Fruit fly (Drosophila melanogaster): Measurements from ENCODE around the gene CG33229.

The CG33229 gene

dm6 chr3L:199754-200596, 23.7 kb upstream of the CG33229 start, which contains the start of the genes rno and mri (continued):
- TF ChIP-seq Asciz (GFP tag; optimal IDR thresholded peaks at IDR 0.05) = no peak
- TF ChIP-seq CG1832 (GFP tag; optimal IDR thresholded peaks at IDR 0.05) = no peak
- no peak for TF ChIP-seq Gsc (GFP tag; IDR thresholded peaks at IDR 0.05)
- peak; percentile 59 for TF ChIP-seq lbe (GFP tag; optimal IDR thresholded peaks at IDR 0.05)
- TF ChIP-seq Hr78 (GFP tag; optimal IDR thresholded peaks at IDR 0.05) = no peak
- peak; percentile 58 for TF ChIP-seq HHEX (GFP tag; optimal IDR thresholded peaks at IDR 0.05)
- TF ChIP-seq CG17328 (GFP tag; IDR thresholded peaks at IDR 0.05) = peak; percentile 78
- no peak for TF ChIP-seq tio (GFP tag; optimal IDR thresholded peaks at IDR 0.05)
- no peak for TF ChIP-seq GATAe (GFP tag; conservative IDR thresholded peaks at IDR 0.05)
- TF ChIP-seq bsh (GFP tag; optimal IDR thresholded peaks at IDR 0.05) = peak in 1 of 2 experiments; percentile 71
- TF ChIP-seq Bteb2 (GFP tag; optimal IDR thresholded peaks at IDR 0.05) = peak; percentile 15
- TF ChIP-seq CG11695 (GFP tag; IDR thresholded peaks at IDR 0.05) = peak; percentile 71
- peak; percentile 44 for TF ChIP-seq trh (GFP tag; optimal IDR thresholded peaks at IDR 0.05)
- peak; percentile 95 for TF ChIP-seq Dll (GFP tag; IDR thresholded peaks at IDR 0.05; ENCODE audit: partially characterized antibody)
- TF ChIP-seq Fer3 (tag; optimal IDR thresholded peaks at IDR 0.05) = peak; percentile 75
- no peak for TF ChIP-seq CG8089 (GFP tag; optimal IDR thresholded peaks at IDR 0.05)
- no peak for TF ChIP-seq ham (GFP tag; IDR thresholded peaks at IDR 0.05)
- no peak for TF ChIP-seq gro (GFP tag; optimal IDR thresholded peaks at IDR 0.05)
- TF ChIP-seq Xrp1 (GFP tag; IDR thresholded peaks at IDR 0.05) = peak; percentile 72
- TF ChIP-seq CG14050 (GFP tag; IDR thresholded peaks at IDR 0.05) = peak; percentile 40; the same call in 1 of the 3 replicates
- TF ChIP-seq jumu (GFP tag; optimal IDR thresholded peaks at IDR 0.05) = no peak
- no peak for TF ChIP-seq Stat92E (GFP tag; optimal IDR thresholded peaks at IDR 0.05)
- peak; percentile 72 for TF ChIP-seq esg (GFP tag; conservative IDR thresholded peaks at IDR 0.05)
- no peak for TF ChIP-seq CG4282 (GFP tag; optimal IDR thresholded peaks at IDR 0.05)
- TF ChIP-seq CG15269 (tag; optimal IDR thresholded peaks at IDR 0.05) = peak; percentile 79
- TF ChIP-seq MESR4 (GFP tag; optimal IDR thresholded peaks at IDR 0.05) = peak; percentile 93
- TF ChIP-seq z (GFP tag; IDR thresholded peaks at IDR 0.05) = no peak
- no peak for TF ChIP-seq Trl (optimal IDR thresholded peaks at IDR 0.05)
- no peak for TF ChIP-seq Trl (GFP tag; optimal IDR thresholded peaks at IDR 0.05)
- 0 out of 2 replicates have a peak, but pooled peaks have one; percentile 21 for TF ChIP-seq CG16779 (GFP tag; IDR thresholded peaks at IDR 0.05)
- no peak for TF ChIP-seq CG6254 (GFP tag; optimal IDR thresholded peaks at IDR 0.05)
- peak; percentile 64; the same call in 2 of the 3 replicates for TF ChIP-seq ken (GFP tag; IDR thresholded peaks at IDR 0.05)
- TF ChIP-seq CG32532 (GFP tag; IDR thresholded peaks at IDR 0.05) = peak; percentile 80
- peak; percentile 51 for TF ChIP-seq CG13123 (GFP tag; optimal IDR thresholded peaks at IDR 0.05)
- peak; percentile 50 for TF ChIP-seq CG10462 (GFP tag; optimal IDR thresholded peaks at IDR 0.05)
- peak; percentile 65; the same call in 2 of the 3 replicates for TF ChIP-seq B-H1 (GFP tag; IDR thresholded peaks at IDR 0.05)
- TF ChIP-seq CG12236 (GFP tag; optimal IDR thresholded peaks at IDR 0.05) = no peak
- TF ChIP-seq CG18764 (GFP tag; optimal IDR thresholded peaks at IDR 0.05) = peak; percentile 50
- peak in 1 of 3 experiments; percentile 83 for TF ChIP-seq lola (GFP tag; optimal IDR thresholded peaks at IDR 0.05)
- no peak for TF ChIP-seq emc (GFP tag; optimal IDR thresholded peaks at IDR 0.05)
- peak; percentile 72 for TF ChIP-seq ttk (GFP tag; IDR thresholded peaks at IDR 0.05)
- TF ChIP-seq CG43689 (GFP tag; IDR thresholded peaks at IDR 0.05) = no peak
- TF ChIP-seq CG11560 (tag; IDR thresholded peaks at IDR 0.05) = peak; percentile 97
- TF ChIP-seq lmd (GFP tag; IDR thresholded peaks at IDR 0.05) = peak; percentile 62
- TF ChIP-seq ase (GFP tag; IDR thresholded peaks at IDR 0.05) = peak; percentile 69; the same call in 2 of the 3 replicates
- peak; percentile 79 for TF ChIP-seq CG32772 (GFP tag; IDR thresholded peaks at IDR 0.05)
- TF ChIP-seq CG12769 (tag; optimal IDR thresholded peaks at IDR 0.05) = no peak
- TF ChIP-seq pho (GFP tag; optimal IDR thresholded peaks at IDR 0.05) = peak; percentile 48
- TF ChIP-seq fu2 (GFP tag; optimal IDR thresholded peaks at IDR 0.05) = no peak

All from whole organism, embryonic.